Worm (Caenorhabditis elegans): ENCODE results near the gene M7.8.

M7.8 gene

ce11 chrIV:11094974-11095373, at the start of gene M7.8:
Gene M7.8, minus strand, starts transcription at chrIV:11095085.
- peak in 1 of 2 experiments; percentile 93 for TF ChIP-seq unc-62 (GFP tag; optimal IDR thresholded peaks at IDR 0.05 in 1 of 2)
- TF ChIP-seq unc-62 (tag; optimal IDR thresholded peaks at IDR 0.05): no peak
- TF ChIP-seq fkh-10 (GFP tag; optimal IDR thresholded peaks at IDR 0.05): peak; percentile 86
- TF ChIP-seq lsy-2 (tag; optimal IDR thresholded peaks at IDR 0.05): peak in 1 of 2 experiments; percentile 24
- TF ChIP-seq lim-7 (GFP tag; IDR thresholded peaks at IDR 0.05): no peak
- TF ChIP-seq aha-1 (tag): peak; percentile 42

- TF ChIP-seq nhr-237 (tag; optimal IDR thresholded peaks at IDR 0.05): no peak
- TF ChIP-seq lin-29 (GFP tag; IDR thresholded peaks at IDR 0.05): no peak
- no peak for TF ChIP-seq unc-39 (tag; optimal IDR thresholded peaks at IDR 0.05)
- TF ChIP-seq egl-43 (GFP tag; IDR thresholded peaks at IDR 0.05): no peak
- no peak for TF ChIP-seq ceh-44 (GFP tag; IDR thresholded peaks at IDR 0.05)
- TF ChIP-seq nhr-48 (tag; optimal IDR thresholded peaks at IDR 0.05): no peak
- TF ChIP-seq T26A8.4 (GFP tag; IDR thresholded peaks at IDR 0.05): no peak
- TF ChIP-seq lim-7 (GFP tag; IDR thresholded peaks at IDR 0.05): no peak
- no peak for TF ChIP-seq dmd-9 (GFP tag; IDR thresholded peaks at IDR 0.05)
- TF ChIP-seq madf-5 (GFP tag; IDR thresholded peaks at IDR 0.05): no peak
- TF ChIP-seq D1046.2 (GFP tag; IDR thresholded peaks at IDR 0.05): no peak
- TF ChIP-seq R02D3.7 (tag; optimal IDR thresholded peaks at IDR 0.05): no peak
- TF ChIP-seq unc-130 (GFP tag; optimal IDR thresholded peaks at IDR 0.05): no peak
- TF ChIP-seq F49E8.2 (tag; optimal IDR thresholded peaks at IDR 0.05; ENCODE audit: borderline replicate concordance): no peak
- TF ChIP-seq nhr-42 (GFP tag; IDR thresholded peaks at IDR 0.05): no peak
- no peak for TF ChIP-seq php-3 (GFP tag; IDR thresholded peaks at IDR 0.05)
- no peak for TF ChIP-seq nhr-10 (tag; optimal IDR thresholded peaks at IDR 0.05)
- TF ChIP-seq mdt-29 (GFP tag; IDR thresholded peaks at IDR 0.05): no peak
These were observed 48.3 kb upstream of the M7.8 start, which contains the start of gene F01G4.4 for ce11 chrIV:11143228-11143444. Gene F01G4.4, plus strand, starts transcription at chrIV:11143345.

- TF ChIP-seq aha-1 (tag) (no peak), tra-1 (GFP tag; IDR thresholded peaks at IDR 0.05) (no peak), dmd-9 (GFP tag; IDR thresholded peaks at IDR 0.05) (no peak), nhr-41 (GFP tag; IDR thresholded peaks at IDR 0.05) (no peak), hlh-11 (tag; optimal IDR thresholded peaks at IDR 0.05) (no peak), ztf-7 (tag; optimal IDR thresholded peaks at IDR 0.05) (no peak), tag-97 (GFP tag; IDR thresholded peaks at IDR 0.05) (no peak), spr-3 (GFP tag; optimal IDR thresholded peaks at IDR 0.05) (no peak), ceh-20 (GFP tag; IDR thresholded peaks at IDR 0.05) (no peak), zfp-2 (tag; optimal IDR thresholded peaks at IDR 0.05) (no peak), nhr-237 (tag; optimal IDR thresholded peaks at IDR 0.05) (no peak), lin-15B (tag; optimal IDR thresholded peaks at IDR 0.05) (no peak), unc-62 (GFP tag; optimal IDR thresholded peaks at IDR 0.05 in 1 of 2) (no peak), unc-62 (tag; optimal IDR thresholded peaks at IDR 0.05) (no peak), daf-12 (tag; optimal IDR thresholded peaks at IDR 0.05) (no peak), ama-1 (optimal IDR thresholded peaks at IDR 0.05) (no peak), ceh-82 (tag; optimal IDR thresholded peaks at IDR 0.05) (no peak), set-16 (GFP tag; IDR thresholded peaks at IDR 0.05) (no peak), nhr-102 (tag; optimal IDR thresholded peaks at IDR 0.05) (no peak), dmd-6 (GFP tag; IDR thresholded peaks at IDR 0.05) (no peak), nhr-25 (tag; optimal IDR thresholded peaks at IDR 0.05; ENCODE audit: borderline replicate concordance, insufficient read depth) (no peak), pha-4 (GFP tag; IDR thresholded peaks at IDR 0.05) (no peak), pha-4 (tag; optimal IDR thresholded peaks at IDR 0.05) (no peak), nhr-28 (tag; optimal IDR thresholded peaks at IDR 0.05) (no peak), fkh-10 (GFP tag; optimal IDR thresholded peaks at IDR 0.05) (peak; percentile 8), madf-5 (GFP tag; IDR thresholded peaks at IDR 0.05) (no peak), arid-1 (GFP tag; conservative IDR thresholded peaks at IDR 0.05) (no peak), Y105C5A.15 (GFP tag; IDR thresholded peaks at IDR 0.05) (no peak), vab-7 (GFP tag; IDR thresholded peaks at IDR 0.05) (no peak), dpl-1 (GFP tag; optimal IDR thresholded peaks at IDR 0.05) (peak; percentile 93), T26A8.4 (GFP tag; IDR thresholded peaks at IDR 0.05) (no peak), zfp-3 (GFP tag; conservative IDR thresholded peaks at IDR 0.05) (no peak), snpc-4 (tag; optimal IDR thresholded peaks at IDR 0.05) (no peak)
These were observed 47.7 kb upstream of the M7.8 start, which contains the start of gene skih-2 for ce11 chrIV:11142314-11143227. Gene skih-2, minus strand, starts transcription at chrIV:11142364.

All from whole organism, L4 larva.